Fruit fly (Drosophila melanogaster) whole organism, embryonic: ENCODE results near the gene gro.
A peak's percentile ranks its signal among the peaks of the same experiment; 100 is the strongest.

Experiments used
- Abd-B ChIP-seq: fragments of 200-800 bp; sonication (Bioruptor generic); optimal IDR thresholded peaks from 2 replicates; lab custom pipeline; 2018; ENCODE audit warnings: missing biosample characterization, mild to moderate bottlenecking, missing genetic modification characterization, moderate library complexity
- Bteb2 ChIP-seq: fragments of 200-800 bp; sonication (Bioruptor generic); optimal IDR thresholded peaks from 2 replicates; lab custom pipeline; 2016; ENCODE audit warnings: missing biosample characterization, missing genetic modification characterization
- CG10543 ChIP-seq: fragments of 200-800 bp; sonication (Bioruptor generic); optimal IDR thresholded peaks from 3 replicates; lab custom pipeline; 2017; ENCODE audit warnings: missing biosample characterization, mild to moderate bottlenecking, missing genetic modification characterization, moderate library complexity
- CG11560 ChIP-seq: fragments of 200-800 bp; sonication (Bioruptor generic); IDR thresholded peaks from 3 replicates; pipeline ENCODE4 v1.3.6; 2022; ENCODE audit warnings: missing biosample characterization, missing genetic modification characterization
- CG11696 ChIP-seq: fragments of 200-800 bp; sonication (Bioruptor generic); IDR thresholded peaks from 2 replicates; pipeline ENCODE4 v1.3.6; 2022; ENCODE audit warnings: missing biosample characterization, missing genetic modification characterization
- CG12071 ChIP-seq: fragments of 200-800 bp; sonication (Bioruptor generic); optimal IDR thresholded peaks from 3 replicates; lab custom pipeline; 2018; ENCODE audit warnings: missing biosample characterization, mild to moderate bottlenecking, missing genetic modification characterization
- CG13296 ChIP-seq: fragments of 200-800 bp; sonication (Bioruptor generic); optimal IDR thresholded peaks from 3 replicates; lab custom pipeline; 2018; ENCODE audit warnings: missing biosample characterization, mild to moderate bottlenecking, missing genetic modification characterization
- CG14441 ChIP-seq: fragments of 200-800 bp; sonication (Bioruptor generic); IDR thresholded peaks from 2 replicates; pipeline ENCODE4 v1.3.6; 2022; ENCODE audit warnings: missing biosample characterization, missing genetic modification characterization
- CG15011 ChIP-seq: fragments of 200-800 bp; sonication (Bioruptor generic); optimal IDR thresholded peaks from 3 replicates; lab custom pipeline; 2018; ENCODE audit warnings: missing biosample characterization, mild to moderate bottlenecking, missing genetic modification characterization
- CG1529 ChIP-seq: fragments of 200-800 bp; sonication (Bioruptor generic); optimal IDR thresholded peaks from 3 replicates; lab custom pipeline; 2018; ENCODE audit warnings: missing biosample characterization, missing genetic modification characterization
- CG1603 ChIP-seq: fragments of 200-800 bp; sonication (Bioruptor generic); optimal IDR thresholded peaks from 2 replicates; lab custom pipeline; 2019; ENCODE audit warnings: missing biosample characterization, mild to moderate bottlenecking, missing genetic modification characterization, moderate library complexity
- CG16779 ChIP-seq: fragments of 200-800 bp; sonication (Bioruptor generic); IDR thresholded peaks from 2 replicates; pipeline ENCODE4 v1.3.6; 2022; ENCODE audit warnings: missing biosample characterization, missing genetic modification characterization
- CG17328 ChIP-seq: fragments of 200-800 bp; sonication (Bioruptor generic); IDR thresholded peaks from 2 replicates; pipeline ENCODE4 v1.3.6; 2022; ENCODE audit warnings: missing biosample characterization, missing genetic modification characterization
- CG17361 ChIP-seq: fragments of 200-800 bp; sonication (Bioruptor generic); IDR thresholded peaks from 3 replicates; pipeline ENCODE4 v1.3.6; 2022; ENCODE audit warnings: missing biosample characterization, missing genetic modification characterization
- CG2116 ChIP-seq: fragments of 200-800 bp; sonication (Bioruptor generic); optimal IDR thresholded peaks from 3 replicates; lab custom pipeline; 2018; ENCODE audit warnings: missing biosample characterization, mild to moderate bottlenecking, missing genetic modification characterization
- CG2120 ChIP-seq: fragments of 200-800 bp; sonication (Bioruptor generic); optimal IDR thresholded peaks from 3 replicates; lab custom pipeline; 2016; ENCODE audit warnings: missing biosample characterization, missing genetic modification characterization
- CG2678 ChIP-seq: fragments of 200-800 bp; sonication (Bioruptor generic); optimal IDR thresholded peaks from 3 replicates; lab custom pipeline; 2019; ENCODE audit warnings: missing biosample characterization, mild to moderate bottlenecking, missing genetic modification characterization, moderate library complexity
- CG31441 ChIP-seq: fragments of 200-800 bp; sonication (Bioruptor generic); IDR thresholded peaks from 2 replicates; pipeline ENCODE4 v1.3.6; 2022; ENCODE audit warnings: missing biosample characterization, missing genetic modification characterization
- CG33213 ChIP-seq: fragments of 200-800 bp; sonication (Bioruptor generic); optimal IDR thresholded peaks from 3 replicates; lab custom pipeline; 2016; ENCODE audit warnings: missing biosample characterization, missing genetic modification characterization
- CG5953 ChIP-seq: fragments of 200-800 bp; sonication (Bioruptor generic); IDR thresholded peaks from 2 replicates; pipeline ENCODE4 v1.3.6; 2022; ENCODE audit warnings: missing biosample characterization, missing genetic modification characterization
- CG7372 ChIP-seq: fragments of 200-800 bp; sonication (Bioruptor generic); IDR thresholded peaks from 2 replicates; pipeline ENCODE4 v1.3.6; 2022; ENCODE audit warnings: missing biosample characterization, missing genetic modification characterization
- CG7745 ChIP-seq: fragments of 200-800 bp; sonication (Bioruptor generic); optimal IDR thresholded peaks from 2 replicates; lab custom pipeline; 2018; ENCODE audit warnings: missing biosample characterization, mild to moderate bottlenecking, missing genetic modification characterization, moderate library complexity
- Dbx ChIP-seq: fragments of 200-800 bp; sonication (Bioruptor generic); IDR thresholded peaks from 3 replicates; pipeline ENCODE4 v1.3.6; 2022; ENCODE audit warnings: missing biosample characterization, missing genetic modification characterization
- Dip3 ChIP-seq: fragments of 200-800 bp; sonication (Bioruptor generic); optimal IDR thresholded peaks from 3 replicates; lab custom pipeline; 2016; ENCODE audit warnings: missing biosample characterization, missing genetic modification characterization
- Drgx ChIP-seq: fragments of 200-800 bp; sonication (Bioruptor generic); IDR thresholded peaks from 2 replicates; pipeline ENCODE4 v1.3.6; 2022; ENCODE audit warnings: missing biosample characterization, missing genetic modification characterization
- E2f2 ChIP-seq: fragments of 200-800 bp; sonication (Bioruptor generic); IDR thresholded peaks from 2 replicates; pipeline ENCODE4 v1.3.6; 2022; ENCODE audit warnings: missing biosample characterization, missing genetic modification characterization
- Fer2 ChIP-seq: fragments of 200-800 bp; sonication (Bioruptor generic); optimal IDR thresholded peaks from 2 replicates; lab custom pipeline; 2018; ENCODE audit warnings: missing biosample characterization, mild to moderate bottlenecking, missing genetic modification characterization, moderate library complexity
- GATAe ChIP-seq: fragments of 200-800 bp; sonication (Bioruptor generic); conservative IDR thresholded peaks from 2 replicates; pipeline ENCODE4 v1.3.6; 2022; ENCODE audit warnings: missing biosample characterization, missing genetic modification characterization
- HLH54F ChIP-seq: fragments of 200-800 bp; sonication (Bioruptor generic); optimal IDR thresholded peaks from 3 replicates; lab custom pipeline; 2016; ENCODE audit warnings: missing biosample characterization, missing genetic modification characterization
- Nf-YC ChIP-seq: fragments of 200-800 bp; optimal IDR thresholded peaks from 3 replicates; lab custom pipeline; 2019; ENCODE audit warnings: missing biosample characterization, mild to moderate bottlenecking, missing genetic modification characterization, moderate library complexity
- Pdp1 ChIP-seq, 2 experiments: fragments of 200-800 bp; sonication (Bioruptor generic); optimal IDR thresholded peaks; 3 replicates each; lab custom pipeline; 2016; ENCODE audit warnings: missing biosample characterization in 2 of 2, missing genetic modification characterization in 2 of 2, mild to moderate bottlenecking in 1 of 2, moderate library complexity in 1 of 2
- Vsx1 ChIP-seq: fragments of 200-800 bp; sonication (Bioruptor generic); optimal IDR thresholded peaks from 2 replicates; lab custom pipeline; 2017; ENCODE audit warnings: missing biosample characterization, mild to moderate bottlenecking, missing genetic modification characterization, missing genetic modification reagents
- ash1 ChIP-seq: fragments of 200-800 bp; sonication (Bioruptor generic); optimal IDR thresholded peaks from 2 replicates; lab custom pipeline; 2018; ENCODE audit warnings: missing biosample characterization, mild to moderate bottlenecking, missing genetic modification characterization
- cg ChIP-seq: fragments of 200-800 bp; sonication (Bioruptor generic); optimal IDR thresholded peaks from 3 replicates; lab custom pipeline; 2019; ENCODE audit warnings: missing biosample characterization, mild to moderate bottlenecking, missing genetic modification characterization, moderate library complexity
- esg ChIP-seq: fragments of 200-800 bp; sonication (Bioruptor generic); conservative IDR thresholded peaks from 2 replicates; pipeline ENCODE4 v1.3.6; 2022; ENCODE audit warnings: missing biosample characterization, missing genetic modification characterization
- eve ChIP-seq, 2 experiments: fragments of >200 bp; optimal IDR thresholded peaks; 2 replicates each; lab custom pipeline; 2017; ENCODE audit warnings: missing biosample characterization in 2 of 2, missing genetic modification characterization in 2 of 2
- eyg ChIP-seq: fragments of 200-800 bp; sonication (Bioruptor generic); optimal IDR thresholded peaks from 3 replicates; lab custom pipeline; 2016; ENCODE audit warnings: missing biosample characterization, missing genetic modification characterization
- gce ChIP-seq: fragments of 200-800 bp; sonication (Bioruptor generic); IDR thresholded peaks from 3 replicates; pipeline ENCODE4 v1.3.6; 2022; ENCODE audit warnings: missing biosample characterization, missing genetic modification characterization
- ham ChIP-seq: fragments of 200-800 bp; sonication (Bioruptor generic); IDR thresholded peaks from 2 replicates; pipeline ENCODE4 v1.3.6; 2022; ENCODE audit warnings: missing biosample characterization, missing genetic modification characterization
- inv ChIP-seq: fragments of 200-800 bp; sonication (Bioruptor generic); IDR thresholded peaks from 2 replicates; pipeline ENCODE4 v1.3.6; 2022; ENCODE audit warnings: missing biosample characterization, missing genetic modification characterization; ENCODE audit not compliant: partially characterized antibody
- klu ChIP-seq: fragments of 200-800 bp; sonication (Bioruptor generic); IDR thresholded peaks from 2 replicates; pipeline ENCODE4 v1.3.6; 2022; ENCODE audit warnings: missing biosample characterization, missing genetic modification characterization
- lilli ChIP-seq: fragments of 200-800 bp; sonication (Bioruptor generic); optimal IDR thresholded peaks from 3 replicates; lab custom pipeline; 2016; ENCODE audit warnings: missing biosample characterization, missing genetic modification characterization
- lola ChIP-seq, 3 experiments: fragments of >200 bp in 2 of 3; fragments of 200-800 bp in 1 of 3; sonication (Bioruptor generic) in 1 of 3; optimal IDR thresholded peaks; 2 replicates each; lab custom pipeline; 2017 to 2019; ENCODE audit warnings: missing biosample characterization in 3 of 3, missing genetic modification characterization in 3 of 3, mild to moderate bottlenecking in 1 of 3, moderate library complexity in 1 of 3
- lov ChIP-seq, 2 experiments: fragments of 200-800 bp in 1 of 2; fragments of >200 bp in 1 of 2; sonication (Bioruptor generic) in 1 of 2; IDR thresholded peaks in 1 of 2; optimal IDR thresholded peaks in 1 of 2; 2 replicates in 1 of 2; 3 replicates in 1 of 2; pipeline versions ENCODE4 v1.3.6 to Lab custom; 2017 to 2022; ENCODE audit warnings: missing biosample characterization in 1 of 2, missing genetic modification characterization in 1 of 2
- mam ChIP-seq: fragments of 200-800 bp; sonication (Bioruptor generic); optimal IDR thresholded peaks from 3 replicates; lab custom pipeline; 2016; ENCODE audit warnings: missing biosample characterization, missing genetic modification characterization
- pho ChIP-seq: fragments of 200-800 bp; sonication (Bioruptor generic); optimal IDR thresholded peaks from 2 replicates; lab custom pipeline; 2016; ENCODE audit warnings: missing biosample characterization, missing genetic modification characterization
- pnt ChIP-seq: fragments of 200-800 bp; sonication (Bioruptor generic); optimal IDR thresholded peaks from 3 replicates; lab custom pipeline; 2016; ENCODE audit warnings: missing biosample characterization, missing genetic modification characterization
- sd ChIP-seq: fragments of 200-800 bp; sonication (Bioruptor generic); optimal IDR thresholded peaks from 3 replicates; lab custom pipeline; 2018; ENCODE audit warnings: missing biosample characterization, mild to moderate bottlenecking, missing genetic modification characterization, moderate library complexity
- sens ChIP-seq: fragments of 200-800 bp; sonication (Bioruptor generic); peaks from one replicate; lab custom pipeline; 2016; ENCODE audit warnings: missing biosample characterization, missing genetic modification characterization
- slbo ChIP-seq: fragments of 200-800 bp; sonication (Bioruptor generic); IDR thresholded peaks from 2 replicates; pipeline ENCODE4 v1.3.6; 2022; ENCODE audit warnings: missing biosample characterization, missing genetic modification characterization
- sqz ChIP-seq: fragments of 200-800 bp; sonication (Bioruptor generic); optimal IDR thresholded peaks from 3 replicates; lab custom pipeline; 2018; ENCODE audit warnings: missing biosample characterization, mild to moderate bottlenecking, missing genetic modification characterization

The gro gene

DNA sequence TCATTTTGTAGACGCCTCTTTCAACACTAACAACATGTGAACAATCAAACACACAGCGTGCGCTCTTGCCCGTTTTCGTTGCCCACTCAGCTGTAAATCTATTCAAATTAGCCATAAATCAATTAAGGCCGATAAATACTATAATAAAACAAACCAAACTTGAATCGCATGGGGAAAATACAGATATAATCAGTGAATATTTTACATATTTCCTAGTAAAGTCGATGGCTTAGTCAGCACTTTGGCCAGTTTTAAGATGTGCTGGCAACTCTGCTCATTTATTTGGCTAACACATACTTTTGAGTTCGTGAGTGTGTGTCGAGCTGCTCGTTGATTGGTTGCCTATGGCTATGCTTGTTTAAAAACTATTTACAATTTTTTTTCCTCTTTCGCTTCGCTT is 57.7 kb downstream of the gro start (continued):
- TF ChIP-seq CG2678, result no peak
- TF ChIP-seq CG7372 (GFP tag; lab: Robert Waterston, UW), result 0 out of 2 replicates have a peak, but pooled peaks have one; percentile 0
- no peak for TF ChIP-seq lola (GFP tag; optimal IDR thresholded peaks at IDR 0.05; lab: Kevin White, UChicago)
- no peak for TF ChIP-seq gce (GFP tag; lab: Robert Waterston, UW)
- TF ChIP-seq CG1603 (tag; lab: Kevin White, UChicago), result peak; percentile 61
- TF ChIP-seq Fer2 (tag; lab: Kevin White, UChicago), result no peak
- TF ChIP-seq CG13296 (GFP tag; lab: Kevin White, UChicago), result no peak
- peak; percentile 15 for TF ChIP-seq pnt
- no peak for TF ChIP-seq CG2116
- TF ChIP-seq CG33213 (GFP tag; lab: Kevin White, UChicago), result peak; percentile 5
- TF ChIP-seq eve (GFP tag; optimal IDR thresholded peaks at IDR 0.05; lab: Kevin White, UChicago), result peak in 1 of 2 experiments; percentile 82
- TF ChIP-seq CG17361, result peak; percentile 14; the same call in 1 of the 3 replicates
- TF ChIP-seq Dbx (GFP tag; lab: Robert Waterston, UW), result no peak
- TF ChIP-seq Nf-YC, result peak; percentile 99
- TF ChIP-seq CG1529 (GFP tag; lab: Kevin White, UChicago), result peak; percentile 10
- peak; percentile 38 for TF ChIP-seq Bteb2 (GFP tag; lab: Kevin White, UChicago)
- peak; percentile 88 for TF ChIP-seq sens (GFP tag; lab: Kevin White, UChicago)
- no peak for TF ChIP-seq slbo (GFP tag; lab: Robert Waterston, UW)
- 0 out of 2 replicates have a peak, but pooled peaks have one; percentile 24 for TF ChIP-seq E2f2 (GFP tag; lab: Robert Waterston, UW)
- 0 out of 2 replicates have a peak, but pooled peaks have one; percentile 4 for TF ChIP-seq esg (GFP tag; lab: Robert Waterston, UW)
- TF ChIP-seq lov (optimal IDR thresholded peaks at IDR 0.05; lab: Kevin White, UChicago), result no peak
- TF ChIP-seq lov (GFP tag; IDR thresholded peaks at IDR 0.05; lab: Robert Waterston, UW), result no peak
- peak; percentile 41 for TF ChIP-seq CG2120 (GFP tag; lab: Kevin White, UChicago)
- TF ChIP-seq klu, result no peak
- peak in 1 of 2 experiments; percentile 3 for TF ChIP-seq Pdp1 (GFP tag; optimal IDR thresholded peaks at IDR 0.05; lab: Kevin White, UChicago)
- no peak for TF ChIP-seq ham (GFP tag; lab: Robert Waterston, UW)
- no peak for TF ChIP-seq eyg (GFP tag; lab: Kevin White, UChicago)
- peak; percentile 33 for TF ChIP-seq HLH54F (GFP tag; lab: Kevin White, UChicago)
- peak; percentile 25 for TF ChIP-seq Dip3 (GFP tag; lab: Kevin White, UChicago)
- peak; percentile 79 for TF ChIP-seq Vsx1 (GFP tag; lab: Kevin White, UChicago)
- TF ChIP-seq CG10543, result peak; percentile 8
- peak; percentile 28 for TF ChIP-seq pho (GFP tag; lab: Kevin White, UChicago)
- no peak for TF ChIP-seq GATAe (GFP tag; lab: Robert Waterston, UW)
- TF ChIP-seq Drgx (GFP tag; lab: Robert Waterston, UW), result peak; percentile 27; the same call in 1 of the 2 replicates
- no peak for TF ChIP-seq CG11560 (tag; lab: Robert Waterston, UW)
- peak; percentile 7; the same call in 1 of the 2 replicates for TF ChIP-seq CG31441
- TF ChIP-seq mam (GFP tag; lab: Kevin White, UChicago), result peak; percentile 26
- TF ChIP-seq CG15011 (GFP tag; lab: Kevin White, UChicago), result no peak
- no peak for TF ChIP-seq CG14441 (GFP tag; lab: Robert Waterston, UW)
- TF ChIP-seq CG17328, result no peak
- no peak for TF ChIP-seq inv
- TF ChIP-seq Abd-B, result no peak
- peak; percentile 46 for TF ChIP-seq CG12071
- no peak for TF ChIP-seq CG7745
- TF ChIP-seq sd (tag; lab: Kevin White, UChicago), result peak; percentile 46
- no peak for TF ChIP-seq ash1
- TF ChIP-seq lilli (GFP tag; lab: Kevin White, UChicago), result peak; percentile 46
- peak; percentile 61 for TF ChIP-seq sqz (GFP tag; lab: Kevin White, UChicago)
- TF ChIP-seq cg (GFP tag; lab: Kevin White, UChicago), result peak; percentile 91
- no peak for TF ChIP-seq CG5953
- TF ChIP-seq CG11696 (GFP tag; lab: Robert Waterston, UW), result no peak
- no peak for TF ChIP-seq CG16779 (GFP tag; lab: Robert Waterston, UW)
